Fruit fly (Drosophila melanogaster): ENCODE data around the gene CG42449.

Gene CG42449

dm6 chrX:5682940-5683339 lies at the start of gene CG42449:
Gene CG42449 (plus strand): TSS chrX:5683240.
- no peak for TF ChIP-seq topi (GFP tag; optimal IDR thresholded peaks at IDR 0.05)
- no peak for TF ChIP-seq CG10669 (GFP tag; optimal IDR thresholded peaks at IDR 0.05)
- TF ChIP-seq CG7368 (GFP tag; optimal IDR thresholded peaks at IDR 0.05): no peak
- no peak for TF ChIP-seq CG3919 (GFP tag; optimal IDR thresholded peaks at IDR 0.05)
- no peak for TF ChIP-seq CG31627 (GFP tag; optimal IDR thresholded peaks at IDR 0.05)
- no peak for TF ChIP-seq Hr38 (GFP tag; optimal IDR thresholded peaks at IDR 0.05)
- no peak for TF ChIP-seq CG11762 (GFP tag; optimal IDR thresholded peaks at IDR 0.05; ENCODE audit: insufficient read depth)
- no peak for TF ChIP-seq CG15336 (GFP tag; IDR thresholded peaks at IDR 0.05)
- TF ChIP-seq CG9139 (GFP tag; optimal IDR thresholded peaks at IDR 0.05): no peak
- no peak for TF ChIP-seq lz (GFP tag; optimal IDR thresholded peaks at IDR 0.05)
- TF ChIP-seq Ets96B (tag; optimal IDR thresholded peaks at IDR 0.05): no peak
- no peak for TF ChIP-seq Eip75B (GFP tag; optimal IDR thresholded peaks at IDR 0.05)
- no peak for TF ChIP-seq ss (GFP tag; optimal IDR thresholded peaks at IDR 0.05)
- no peak for TF ChIP-seq CG8319 (GFP tag; optimal IDR thresholded peaks at IDR 0.05)
- no peak for TF ChIP-seq achi (GFP tag; optimal IDR thresholded peaks at IDR 0.05)
- no peak for TF ChIP-seq cyc (GFP tag; optimal IDR thresholded peaks at IDR 0.05)
- TF ChIP-seq dac (GFP tag; optimal IDR thresholded peaks at IDR 0.05): no peak
- TF ChIP-seq CG6276 (GFP tag; optimal IDR thresholded peaks at IDR 0.05): no peak
- no peak for TF ChIP-seq acj6 (GFP tag; optimal IDR thresholded peaks at IDR 0.05)

- TF ChIP-seq CG16779 (tag; optimal IDR thresholded peaks at IDR 0.05) (no peak), Sox14 (GFP tag; optimal IDR thresholded peaks at IDR 0.05) (no peak), ss (GFP tag; optimal IDR thresholded peaks at IDR 0.05) (no peak), fd85E (GFP tag; optimal IDR thresholded peaks at IDR 0.05) (no peak), CG6163 (GFP tag; IDR thresholded peaks at IDR 0.05) (0 out of 3 replicates have a peak, but pooled peaks have one; percentile 31), CG3919 (GFP tag; optimal IDR thresholded peaks at IDR 0.05) (no peak), CG7368 (GFP tag; optimal IDR thresholded peaks at IDR 0.05) (no peak), spab (GFP tag; optimal IDR thresholded peaks at IDR 0.05) (no peak), CG1621 (tag; optimal IDR thresholded peaks at IDR 0.05) (no peak), Blimp-1 (GFP tag; optimal IDR thresholded peaks at IDR 0.05) (no peak), CG6854 (GFP tag; optimal IDR thresholded peaks at IDR 0.05) (no peak), CG8632 (GFP tag; optimal IDR thresholded peaks at IDR 0.05) (no peak), esn (GFP tag; optimal IDR thresholded peaks at IDR 0.05) (no peak), eg (GFP tag; IDR thresholded peaks at IDR 0.05) (peak; percentile 56; the same call in 2 of the 3 replicates), Eip78C (GFP tag) (peak; percentile 43), Hr4 (GFP tag; optimal IDR thresholded peaks at IDR 0.05) (no peak), CG6276 (GFP tag; optimal IDR thresholded peaks at IDR 0.05) (no peak), fkh (GFP tag; optimal IDR thresholded peaks at IDR 0.05) (no peak), CG32006 (GFP tag; optimal IDR thresholded peaks at IDR 0.05) (no peak), CG8119 (GFP tag; IDR thresholded peaks at IDR 0.05) (no peak), dac (GFP tag; optimal IDR thresholded peaks at IDR 0.05) (no peak), Ets96B (tag; optimal IDR thresholded peaks at IDR 0.05) (no peak), Gug (GFP tag; IDR thresholded peaks at IDR 0.05) (no peak), CG8319 (GFP tag; optimal IDR thresholded peaks at IDR 0.05) (no peak)
Observed at dm6 chrX:5634714-5635113, 48.3 kb upstream of the CG42449 start.

dm6 chrX:5636529-5637099 lies 46.4 kb upstream of the CG42449 start:
- TF ChIP-seq CG4318 (GFP tag; optimal IDR thresholded peaks at IDR 0.05) (no peak), CG16779 (tag; optimal IDR thresholded peaks at IDR 0.05) (no peak), Hr38 (GFP tag; optimal IDR thresholded peaks at IDR 0.05) (no peak), Hr39 (GFP tag; optimal IDR thresholded peaks at IDR 0.05) (no peak), Ets96B (tag; optimal IDR thresholded peaks at IDR 0.05) (no peak), CG11294 (GFP tag; IDR thresholded peaks at IDR 0.05) (no peak), net (GFP tag; optimal IDR thresholded peaks at IDR 0.05) (no peak), Blimp-1 (GFP tag; optimal IDR thresholded peaks at IDR 0.05) (no peak), ss (GFP tag; optimal IDR thresholded peaks at IDR 0.05) (no peak), Eip93F (GFP tag; optimal IDR thresholded peaks at IDR 0.05) (no peak), CG10669 (GFP tag; optimal IDR thresholded peaks at IDR 0.05) (no peak), CG8319 (GFP tag; optimal IDR thresholded peaks at IDR 0.05) (no peak), acj6 (GFP tag; optimal IDR thresholded peaks at IDR 0.05) (no peak)
